Worm (Caenorhabditis elegans) whole organism, midembryonic: ENCODE results near the gene dhp-2.

Experiments used
- T22C8.4 ChIP-seq: fragments of 200-800 bp; sonication (Bioruptor generic); IDR thresholded peaks from 2 replicates; pipeline ENCODE4 v1.3.6; 2022; ENCODE audit warnings: missing genetic modification characterization, missing compliant biosample characterization
- flt-1 ChIP-seq: fragments of 200-800 bp; sonication (Bioruptor generic); IDR thresholded peaks from 2 replicates; pipeline ENCODE4 v1.3.6; 2022; ENCODE audit warnings: missing genetic modification characterization, missing compliant biosample characterization
- klf-2 ChIP-seq: fragments of 200-800 bp; sonication (Bioruptor generic); conservative IDR thresholded peaks from 2 replicates; pipeline ENCODE4 v1.3.6; 2022; ENCODE audit warnings: missing genetic modification reagents, missing genetic modification characterization, missing compliant biosample characterization
- med-1 ChIP-seq: sonication (generic microtip); optimal IDR thresholded peaks from 2 replicates; lab custom pipeline; 2017; ENCODE audit warnings: missing genetic modification characterization, mild to moderate bottlenecking, missing compliant biosample characterization, antibody characterized with exemption, missing genetic modification reagents; ENCODE audit not compliant: insufficient read depth
- tab-1 ChIP-seq: fragments of 200-800 bp; sonication (Bioruptor generic); IDR thresholded peaks from 2 replicates; pipeline ENCODE4 v1.3.6; 2022; ENCODE audit warnings: missing genetic modification characterization, missing compliant biosample characterization
- ztf-29 ChIP-seq: fragments of 200-800 bp; sonication (Bioruptor generic); IDR thresholded peaks from 2 replicates; pipeline ENCODE4 v1.3.6; 2022; ENCODE audit warnings: missing genetic modification reagents, missing genetic modification characterization, missing compliant biosample characterization

ce11 chrIV:9993403-9994132 lies 15.6 kb downstream of the dhp-2 start:
- TF ChIP-seq T22C8.4 (GFP tag; lab: Robert Waterston, UW), result no peak
- TF ChIP-seq med-1 (GFP tag; lab: Kevin White, UChicago), result no peak
- TF ChIP-seq flt-1 (GFP tag; lab: Robert Waterston, UW), result no peak
- TF ChIP-seq tab-1, result no peak
- no peak for TF ChIP-seq ztf-29 (GFP tag; lab: Robert Waterston, UW)
- TF ChIP-seq klf-2 (GFP tag; lab: Robert Waterston, UW), result no peak
